Worm (Caenorhabditis elegans): Measurements from ENCODE around the gene dpy-21.

DNA sequence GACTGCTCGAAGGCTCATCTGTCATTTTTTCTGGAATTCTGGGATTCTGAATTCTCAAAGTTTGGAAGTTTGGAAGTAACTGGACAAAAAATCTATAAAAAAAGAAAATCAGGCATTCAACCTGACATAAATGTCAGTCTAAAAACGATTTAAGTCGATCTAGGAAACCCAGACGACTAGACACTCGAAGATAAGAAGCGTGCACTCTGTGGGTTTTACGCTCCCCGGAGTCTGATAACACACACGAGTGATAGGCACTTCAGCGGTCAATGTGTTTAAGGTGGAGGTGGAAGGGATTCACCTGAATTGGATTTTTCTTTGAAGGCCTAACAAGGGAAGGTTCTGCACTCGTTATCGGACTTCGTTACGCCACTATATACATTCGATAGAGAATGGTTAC, 60.1 kb downstream of the dpy-21 start, which contains the start of gene C06H5.6:
- TF ChIP-seq ama-1 (optimal IDR thresholded peaks at IDR 0.05) (no peak), ama-1 (GFP tag; optimal IDR thresholded peaks at IDR 0.05) (no peak), nfya-1 (tag; optimal IDR thresholded peaks at IDR 0.05; ENCODE audit: borderline replicate concordance, insufficient read depth) (no peak), dpl-1 (GFP tag; optimal IDR thresholded peaks at IDR 0.05) (no peak), sdz-38 (tag; optimal IDR thresholded peaks at IDR 0.05) (no peak), ceh-58 (GFP tag; IDR thresholded peaks at IDR 0.05) (no peak), nfya-2 (GFP tag; IDR thresholded peaks at IDR 0.05) (no peak), dpff-1 (tag; optimal IDR thresholded peaks at IDR 0.05) (no peak), pha-4 (tag; optimal IDR thresholded peaks at IDR 0.05) (no peak), snpc-3.4 (tag; optimal IDR thresholded peaks at IDR 0.05) (no peak), ets-4 (GFP tag; optimal IDR thresholded peaks at IDR 0.05) (no peak), zim-3 (tag; optimal IDR thresholded peaks at IDR 0.05) (no peak), nhr-80 (tag; optimal IDR thresholded peaks at IDR 0.05) (peak; percentile 64)
